Worm (Caenorhabditis elegans) whole organism, midembryonic: ENCODE results near the gene C05E11.6.

Experiments used
- T22C8.4 ChIP-seq: fragments of 200-800 bp; sonication (Bioruptor generic); IDR thresholded peaks from 2 replicates; pipeline ENCODE4 v1.3.6; 2022; ENCODE audit warnings: missing genetic modification characterization, missing compliant biosample characterization
- cog-1 ChIP-seq: sonication (generic microtip); optimal IDR thresholded peaks from 2 replicates; lab custom pipeline; 2016; ENCODE audit warnings: missing genetic modification characterization, missing compliant biosample characterization
- flt-1 ChIP-seq: fragments of 200-800 bp; sonication (Bioruptor generic); IDR thresholded peaks from 2 replicates; pipeline ENCODE4 v1.3.6; 2022; ENCODE audit warnings: missing genetic modification characterization, missing compliant biosample characterization
- klf-2 ChIP-seq: fragments of 200-800 bp; sonication (Bioruptor generic); conservative IDR thresholded peaks from 2 replicates; pipeline ENCODE4 v1.3.6; 2022; ENCODE audit warnings: missing genetic modification reagents, missing genetic modification characterization, missing compliant biosample characterization
- ref-1 ChIP-seq: fragments of 200-800 bp; sonication (Bioruptor generic); conservative IDR thresholded peaks from 2 replicates; pipeline ENCODE4 v1.3.6; 2022; ENCODE audit warnings: missing genetic modification reagents, missing genetic modification characterization, missing compliant biosample characterization
- tab-1 ChIP-seq: fragments of 200-800 bp; sonication (Bioruptor generic); IDR thresholded peaks from 2 replicates; pipeline ENCODE4 v1.3.6; 2022; ENCODE audit warnings: missing genetic modification characterization, missing compliant biosample characterization
- ztf-23 ChIP-seq: fragments of 200-800 bp; sonication (Bioruptor generic); IDR thresholded peaks from 2 replicates; pipeline ENCODE4 v1.3.6; 2022; ENCODE audit warnings: missing genetic modification reagents, missing genetic modification characterization, missing compliant biosample characterization
- ztf-29 ChIP-seq: fragments of 200-800 bp; sonication (Bioruptor generic); IDR thresholded peaks from 2 replicates; pipeline ENCODE4 v1.3.6; 2022; ENCODE audit warnings: missing genetic modification reagents, missing genetic modification characterization, missing compliant biosample characterization

DNA sequence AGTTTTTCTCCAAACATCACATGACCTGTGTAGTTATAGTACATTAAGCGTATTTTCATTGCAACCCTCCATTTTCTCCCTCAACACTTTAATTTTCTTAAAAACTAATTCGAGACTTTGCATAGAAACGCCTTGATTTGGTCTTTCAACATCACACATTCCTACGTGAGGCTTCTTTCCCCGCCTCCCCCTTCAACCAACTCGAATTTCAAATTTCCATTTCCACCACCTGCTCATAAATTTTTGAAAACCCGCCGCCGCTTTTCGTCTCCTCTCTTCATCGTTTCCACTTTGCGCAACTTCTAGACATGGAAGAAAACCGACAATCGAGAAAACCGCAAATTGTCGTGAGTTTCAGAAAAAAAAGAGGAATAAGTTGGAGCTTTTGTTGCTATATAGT lies 16.0 kb downstream of the C05E11.6 start, which contains the start of gene C05E11.3:
- TF ChIP-seq flt-1 (no peak), ref-1 (GFP tag; lab: Robert Waterston, UW) (no peak), klf-2 (GFP tag; lab: Robert Waterston, UW) (no peak), cog-1 (tag; lab: Kevin White, UChicago) (no peak), ztf-29 (GFP tag; lab: Robert Waterston, UW) (no peak), tab-1 (no peak), ztf-23 (GFP tag; lab: Robert Waterston, UW) (no peak), T22C8.4 (GFP tag; lab: Robert Waterston, UW) (no peak)
